Worm (Caenorhabditis elegans) whole organism, L4/young adult: ENCODE data around the gene Y119D3B.12.

Source experiments
- W03F9.2 ChIP-seq: fragments of 150-350 bp; optimal IDR thresholded peaks from 2 replicates; lab custom pipeline; 2014; ENCODE audit warnings: missing biosample characterization, missing genetic modification characterization
- dao-5 ChIP-seq: sonication (generic microtip); optimal IDR thresholded peaks from 2 replicates; lab custom pipeline; 2016; ENCODE audit warnings: missing genotype, missing genetic modification characterization, moderate library complexity, missing compliant biosample characterization

DNA sequence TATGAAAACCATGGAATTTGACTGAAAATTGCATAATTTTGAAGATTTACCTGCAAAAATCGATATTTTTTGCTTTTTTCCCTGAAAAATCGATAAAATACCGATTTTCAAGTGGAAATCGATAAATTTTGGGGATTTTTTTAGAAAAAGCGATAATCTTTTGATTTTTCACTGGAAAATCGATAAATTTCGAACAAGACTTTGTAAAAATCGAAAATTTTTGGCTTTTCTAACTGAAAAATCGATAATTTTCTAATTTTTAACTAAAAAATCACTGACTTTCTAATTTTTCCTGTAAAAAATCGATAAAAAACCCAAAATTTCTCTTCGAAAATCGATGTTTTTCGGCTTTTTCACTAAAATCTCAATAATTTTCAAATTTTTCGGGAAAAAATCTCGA, 4.0 kb downstream of the Y119D3B.12 start:
- TF ChIP-seq W03F9.2 (tag; lab: Kevin White, UChicago) (no peak), dao-5 (tag; lab: Kevin White, UChicago) (no peak)
